Worm (Caenorhabditis elegans): ENCODE measurements around the gene cank-26.

The cank-26 gene

DNA sequence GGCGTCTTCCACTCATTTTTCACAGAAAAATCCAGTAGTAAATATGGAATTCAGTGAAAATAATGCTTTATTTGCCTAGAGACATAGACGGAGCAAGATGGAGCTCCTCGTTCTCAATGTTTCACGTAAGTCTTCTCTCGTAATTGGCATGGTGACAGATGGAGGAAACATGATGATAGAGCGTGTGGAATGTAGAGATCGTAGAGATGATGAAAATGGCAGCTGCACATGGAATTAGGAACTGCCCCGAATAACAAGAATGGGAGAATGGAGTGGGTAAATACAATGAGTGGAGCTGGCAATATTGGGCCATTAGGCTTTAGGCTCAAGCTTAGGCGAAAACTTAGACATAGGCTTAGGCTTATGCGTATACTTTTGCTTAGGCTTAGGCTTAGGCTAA is at the start of gene cank-26:
Gene cank-26 (minus strand): TSS at position 113 of the 400 bp plus-strand sequence.
- TF ChIP-seq B0310.2 (tag; optimal IDR thresholded peaks at IDR 0.05): no peak
- no peak for TF ChIP-seq ceh-13 (GFP tag; optimal IDR thresholded peaks at IDR 0.05)
- TF ChIP-seq tbx-37 (GFP tag; conservative IDR thresholded peaks at IDR 0.05): no peak
- TF ChIP-seq ama-1 (optimal IDR thresholded peaks at IDR 0.05): no peak
- TF ChIP-seq hmg-4 (GFP tag; optimal IDR thresholded peaks at IDR 0.05): no peak
- TF ChIP-seq ceh-36 (tag; optimal IDR thresholded peaks at IDR 0.05): no peak
- no peak for TF ChIP-seq scrt-1 (GFP tag; IDR thresholded peaks at IDR 0.05)
- no peak for TF ChIP-seq hmbx-1 (tag; optimal IDR thresholded peaks at IDR 0.05)
- TF ChIP-seq aly-1 (tag; optimal IDR thresholded peaks at IDR 0.05): no peak
- no peak for TF ChIP-seq tra-4 (tag; optimal IDR thresholded peaks at IDR 0.05)
- no peak for TF ChIP-seq tbx-11 (GFP tag; IDR thresholded peaks at IDR 0.05)
- TF ChIP-seq sea-1 (GFP tag; conservative IDR thresholded peaks at IDR 0.05): no peak
- TF ChIP-seq F13C5.2 (tag; optimal IDR thresholded peaks at IDR 0.05): no peak
- TF ChIP-seq pes-1 (GFP tag; IDR thresholded peaks at IDR 0.05): no peak
- TF ChIP-seq ets-7 (tag; optimal IDR thresholded peaks at IDR 0.05): no peak
- no peak for TF ChIP-seq hnd-1 (tag; optimal IDR thresholded peaks at IDR 0.05)
- TF ChIP-seq flt-1 (GFP tag; IDR thresholded peaks at IDR 0.05): no peak

DNA sequence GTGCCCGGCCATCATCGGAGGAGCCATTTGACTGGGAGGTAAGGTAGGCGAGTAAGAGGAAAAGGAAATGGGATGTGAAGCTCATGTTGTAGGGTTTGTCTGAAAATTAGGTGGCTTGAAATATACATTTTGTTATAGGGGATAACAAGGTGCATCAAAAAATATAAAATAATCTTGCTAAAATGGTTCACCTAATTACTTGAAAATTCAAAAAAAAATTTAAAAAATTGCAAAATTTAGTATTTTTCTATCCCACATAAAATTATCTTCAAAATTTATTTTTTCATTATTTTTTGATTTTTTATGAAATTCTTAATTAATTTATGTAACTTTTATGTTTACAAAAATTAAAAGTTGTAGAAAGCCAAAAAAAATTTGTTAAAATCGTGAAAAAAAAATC is 43.8 kb upstream of the cank-26 start, which contains the start of gene K07D4.6:
Gene K07D4.6 (minus strand): TSS at position 101 of the 400 bp plus-strand sequence.
- TF ChIP-seq tbx-11 (GFP tag; IDR thresholded peaks at IDR 0.05) (no peak), ama-1 (optimal IDR thresholded peaks at IDR 0.05) (no peak), tbx-37 (GFP tag; conservative IDR thresholded peaks at IDR 0.05) (no peak), sea-1 (GFP tag; conservative IDR thresholded peaks at IDR 0.05) (no peak), F13C5.2 (tag; optimal IDR thresholded peaks at IDR 0.05) (no peak), flt-1 (GFP tag; IDR thresholded peaks at IDR 0.05) (no peak), pes-1 (GFP tag; IDR thresholded peaks at IDR 0.05) (no peak), hmbx-1 (tag; optimal IDR thresholded peaks at IDR 0.05) (no peak), scrt-1 (GFP tag; IDR thresholded peaks at IDR 0.05) (no peak), aly-1 (tag; optimal IDR thresholded peaks at IDR 0.05) (no peak), B0310.2 (tag; optimal IDR thresholded peaks at IDR 0.05) (no peak), hmg-4 (GFP tag; optimal IDR thresholded peaks at IDR 0.05) (no peak), hnd-1 (tag; optimal IDR thresholded peaks at IDR 0.05) (no peak), ets-7 (tag; optimal IDR thresholded peaks at IDR 0.05) (no peak), tra-4 (tag; optimal IDR thresholded peaks at IDR 0.05) (no peak)

DNA sequence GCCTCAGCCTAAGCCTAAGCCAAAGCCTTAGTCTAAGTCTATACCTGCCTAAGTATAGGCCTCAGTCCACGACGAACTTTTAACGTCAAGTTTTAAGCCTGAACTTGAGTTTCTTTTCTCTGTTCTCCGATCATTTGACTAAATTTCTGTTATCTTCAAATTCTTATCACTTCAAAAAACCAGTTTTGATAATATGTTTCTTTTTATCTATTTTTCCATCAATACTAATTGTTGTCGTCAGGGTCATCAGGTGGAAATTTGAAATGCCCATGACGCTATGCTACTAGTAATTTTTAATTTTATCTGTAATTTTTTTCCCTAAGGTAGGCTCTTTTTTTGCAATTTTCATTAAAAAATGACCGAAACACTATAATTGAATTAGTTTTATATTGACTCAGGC is 36.7 kb upstream of the cank-26 start:
- TF ChIP-seq sea-1 (GFP tag; conservative IDR thresholded peaks at IDR 0.05) (no peak), ceh-36 (tag; optimal IDR thresholded peaks at IDR 0.05) (no peak), B0310.2 (tag; optimal IDR thresholded peaks at IDR 0.05) (no peak), ceh-13 (GFP tag; optimal IDR thresholded peaks at IDR 0.05) (no peak), pes-1 (GFP tag; IDR thresholded peaks at IDR 0.05) (no peak), tbx-11 (GFP tag; IDR thresholded peaks at IDR 0.05) (no peak), hmg-4 (GFP tag; optimal IDR thresholded peaks at IDR 0.05) (no peak), scrt-1 (GFP tag; IDR thresholded peaks at IDR 0.05) (no peak), flt-1 (GFP tag; IDR thresholded peaks at IDR 0.05) (no peak), F13C5.2 (tag; optimal IDR thresholded peaks at IDR 0.05) (no peak), ets-7 (tag; optimal IDR thresholded peaks at IDR 0.05) (no peak), tra-4 (tag; optimal IDR thresholded peaks at IDR 0.05) (no peak), aly-1 (tag; optimal IDR thresholded peaks at IDR 0.05) (no peak), hmbx-1 (tag; optimal IDR thresholded peaks at IDR 0.05) (no peak), hnd-1 (tag; optimal IDR thresholded peaks at IDR 0.05) (no peak), tbx-37 (GFP tag; conservative IDR thresholded peaks at IDR 0.05) (no peak), ama-1 (optimal IDR thresholded peaks at IDR 0.05) (no peak)

DNA sequence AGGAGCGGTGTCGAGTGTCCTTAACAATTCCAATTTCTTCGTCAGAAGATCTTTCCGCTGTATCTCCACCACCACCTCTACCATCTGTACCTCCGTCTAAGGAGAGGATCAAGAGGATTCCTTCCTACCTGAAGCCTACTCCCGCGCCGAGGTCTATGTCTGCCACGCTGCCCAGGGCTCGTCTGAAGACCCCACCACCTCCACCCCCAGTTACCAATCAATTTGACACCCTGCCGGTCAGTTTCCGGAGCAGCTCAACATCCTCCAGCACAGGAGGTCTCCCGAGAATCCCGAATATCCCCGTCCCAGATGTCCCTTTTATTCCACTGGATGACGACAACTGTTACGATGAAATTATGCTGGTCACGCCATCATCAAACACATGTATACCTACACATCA is 33.1 kb upstream of the cank-26 start:
- TF ChIP-seq ceh-36 (tag; optimal IDR thresholded peaks at IDR 0.05) (no peak), tra-4 (tag; optimal IDR thresholded peaks at IDR 0.05) (no peak), pes-1 (GFP tag; IDR thresholded peaks at IDR 0.05) (no peak), flt-1 (GFP tag; IDR thresholded peaks at IDR 0.05) (no peak), F13C5.2 (tag; optimal IDR thresholded peaks at IDR 0.05) (no peak), hnd-1 (tag; optimal IDR thresholded peaks at IDR 0.05) (no peak), ama-1 (optimal IDR thresholded peaks at IDR 0.05) (no peak), scrt-1 (GFP tag; IDR thresholded peaks at IDR 0.05) (no peak), tbx-11 (GFP tag; IDR thresholded peaks at IDR 0.05) (no peak), ets-7 (tag; optimal IDR thresholded peaks at IDR 0.05) (no peak), hmbx-1 (tag; optimal IDR thresholded peaks at IDR 0.05) (no peak), hmg-4 (GFP tag; optimal IDR thresholded peaks at IDR 0.05) (no peak), sea-1 (GFP tag; conservative IDR thresholded peaks at IDR 0.05) (no peak), ceh-13 (GFP tag; optimal IDR thresholded peaks at IDR 0.05) (no peak), tbx-37 (GFP tag; conservative IDR thresholded peaks at IDR 0.05) (no peak), aly-1 (tag; optimal IDR thresholded peaks at IDR 0.05) (no peak)

DNA sequence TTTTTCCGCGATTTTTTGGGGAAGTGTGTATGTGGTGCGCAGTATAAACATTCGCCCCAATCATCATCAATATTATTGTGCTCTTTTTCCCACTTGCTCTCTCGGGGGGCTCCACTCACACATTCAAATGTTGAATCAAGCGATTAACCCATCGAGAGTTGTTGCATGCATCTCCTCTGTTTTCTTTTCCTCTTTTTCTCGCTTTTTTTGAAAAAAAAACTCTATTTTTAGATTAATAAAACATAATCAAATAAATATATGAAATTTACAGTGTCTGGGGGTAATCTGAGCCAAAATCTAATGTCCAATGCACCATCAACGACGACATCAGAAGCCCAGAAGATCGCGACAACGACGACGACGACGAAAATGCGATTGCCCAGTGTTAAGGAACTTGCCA is 29.7 kb upstream of the cank-26 start, which contains the start of gene ephx-1:
Gene ephx-1 (plus strand): TSS at position 301 of the 400 bp plus-strand sequence.
- no peak for TF ChIP-seq tra-4 (tag; optimal IDR thresholded peaks at IDR 0.05)
- no peak for TF ChIP-seq hnd-1 (tag; optimal IDR thresholded peaks at IDR 0.05)
- TF ChIP-seq hmbx-1 (tag; optimal IDR thresholded peaks at IDR 0.05): no peak
- no peak for TF ChIP-seq hmg-4 (GFP tag; optimal IDR thresholded peaks at IDR 0.05)
- no peak for TF ChIP-seq ets-7 (tag; optimal IDR thresholded peaks at IDR 0.05)
- TF ChIP-seq pes-1 (GFP tag; IDR thresholded peaks at IDR 0.05): no peak
- no peak for TF ChIP-seq tbx-11 (GFP tag; IDR thresholded peaks at IDR 0.05)
- TF ChIP-seq tbx-37 (GFP tag; conservative IDR thresholded peaks at IDR 0.05): no peak
- no peak for TF ChIP-seq ama-1 (optimal IDR thresholded peaks at IDR 0.05)
- no peak for TF ChIP-seq sea-1 (GFP tag; conservative IDR thresholded peaks at IDR 0.05)

DNA sequence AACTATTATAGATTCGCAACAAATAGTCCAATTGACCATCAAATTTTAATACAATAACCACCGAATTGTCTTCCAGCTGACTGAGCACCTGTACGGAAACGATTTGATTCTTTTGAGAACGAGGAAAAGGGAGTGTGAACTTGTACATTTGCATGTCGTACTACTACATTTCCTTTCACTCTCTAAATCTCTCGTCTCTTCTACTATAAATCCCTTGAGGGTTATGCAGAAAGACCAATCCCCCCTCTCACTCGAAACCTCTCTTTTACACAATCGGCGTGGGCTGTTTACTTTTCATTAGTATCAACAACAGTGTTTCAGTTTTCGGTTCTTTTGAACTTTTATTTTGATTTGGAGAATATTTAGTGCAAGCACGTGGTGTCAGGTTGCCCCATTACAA is 27.3 kb upstream of the cank-26 start:
- TF ChIP-seq hmg-4 (GFP tag; optimal IDR thresholded peaks at IDR 0.05): no peak
- no peak for TF ChIP-seq ets-7 (tag; optimal IDR thresholded peaks at IDR 0.05)
- TF ChIP-seq B0310.2 (tag; optimal IDR thresholded peaks at IDR 0.05): no peak
- TF ChIP-seq F13C5.2 (tag; optimal IDR thresholded peaks at IDR 0.05): no peak
- no peak for TF ChIP-seq hmbx-1 (tag; optimal IDR thresholded peaks at IDR 0.05)
- no peak for TF ChIP-seq scrt-1 (GFP tag; IDR thresholded peaks at IDR 0.05)
- no peak for TF ChIP-seq hnd-1 (tag; optimal IDR thresholded peaks at IDR 0.05)
- no peak for TF ChIP-seq ceh-36 (tag; optimal IDR thresholded peaks at IDR 0.05)

DNA sequence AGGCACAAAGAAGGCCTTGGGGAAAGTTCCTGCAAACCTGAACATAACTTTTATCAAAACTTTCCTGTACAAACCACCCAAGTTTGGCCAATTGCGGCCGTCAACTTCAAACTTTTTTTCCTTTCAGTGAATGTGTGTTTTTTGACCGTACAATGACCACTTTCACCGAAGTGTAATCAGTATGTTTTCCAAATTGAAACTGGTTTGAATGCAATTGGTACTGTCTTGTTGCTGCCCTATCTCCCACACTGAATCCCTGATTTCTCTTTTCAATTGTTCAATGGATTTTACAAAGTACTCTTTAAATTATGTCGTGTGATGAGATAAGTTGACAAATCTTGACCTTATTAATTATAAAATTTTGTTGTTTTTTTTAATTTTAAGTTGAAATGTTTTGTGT is 25.6 kb upstream of the cank-26 start:
- TF ChIP-seq ama-1 (optimal IDR thresholded peaks at IDR 0.05) (no peak), scrt-1 (GFP tag; IDR thresholded peaks at IDR 0.05) (no peak), tbx-11 (GFP tag; IDR thresholded peaks at IDR 0.05) (no peak), tbx-37 (GFP tag; conservative IDR thresholded peaks at IDR 0.05) (no peak), pes-1 (GFP tag; IDR thresholded peaks at IDR 0.05) (no peak), sea-1 (GFP tag; conservative IDR thresholded peaks at IDR 0.05) (no peak)
